Worm (Caenorhabditis elegans) whole organism, young adult: ENCODE results near the gene clec-180.

Experiments
- F23B12.7 ChIP-seq: sonication (generic microtip); optimal IDR thresholded peaks from 2 replicates; lab custom pipeline; 2017; ENCODE audit warnings: missing genetic modification characterization, mild to moderate bottlenecking, missing compliant biosample characterization, antibody characterized with exemption, moderate library complexity; ENCODE audit not compliant: insufficient read depth
- F55B11.4 ChIP-seq: sonication (generic microtip); optimal IDR thresholded peaks from 2 replicates; lab custom pipeline; 2016; ENCODE audit warnings: missing compliant biosample characterization, missing genetic modification characterization, borderline replicate concordance; ENCODE audit not compliant: insufficient read depth
- F57C9.4 ChIP-seq: sonication (generic microtip); optimal IDR thresholded peaks from 2 replicates; lab custom pipeline; 2017; ENCODE audit warnings: mild to moderate bottlenecking, missing genetic modification characterization, missing compliant biosample characterization
- K11D2.4 ChIP-seq: fragments of 200-800 bp; sonication (Bioruptor generic); IDR thresholded peaks from 2 replicates; pipeline ENCODE4 v1.3.6; 2022; ENCODE audit warnings: missing genetic modification reagents, missing genetic modification characterization, missing compliant biosample characterization
- K12H6.12 ChIP-seq: fragments of 200-800 bp; sonication (Bioruptor generic); optimal IDR thresholded peaks from 2 replicates; lab custom pipeline; 2018; ENCODE audit warnings: mild to moderate bottlenecking, missing genetic modification characterization, missing compliant biosample characterization
- T26A5.8 ChIP-seq: sonication (generic microtip); optimal IDR thresholded peaks from 2 replicates; lab custom pipeline; 2016; ENCODE audit warnings: missing genetic modification characterization, missing compliant biosample characterization
- Y53G8AR.9 ChIP-seq: fragments of 200-800 bp; sonication (Bioruptor generic); conservative IDR thresholded peaks from 2 replicates; pipeline ENCODE4 v1.3.6; 2022; ENCODE audit warnings: missing genetic modification reagents, missing genetic modification characterization, missing compliant biosample characterization
- Y67H2A.10 ChIP-seq: fragments of 200-800 bp; sonication (Bioruptor generic); conservative IDR thresholded peaks from 2 replicates; pipeline ENCODE4 v1.3.6; 2022; ENCODE audit warnings: missing genetic modification reagents, missing genetic modification characterization, missing compliant biosample characterization
- ZK185.1 ChIP-seq: sonication (generic microtip); optimal IDR thresholded peaks from 2 replicates; lab custom pipeline; 2016; ENCODE audit warnings: mild to moderate bottlenecking, missing genetic modification characterization, missing compliant biosample characterization; ENCODE audit not compliant: poor library complexity, severe bottlenecking
- ccch-3 ChIP-seq: fragments of 200-800 bp; sonication (Bioruptor generic); optimal IDR thresholded peaks from 2 replicates; lab custom pipeline; 2018; ENCODE audit warnings: mild to moderate bottlenecking, missing genetic modification characterization, missing compliant biosample characterization
- cebp-2 ChIP-seq: fragments of 200-800 bp; sonication (Bioruptor generic); IDR thresholded peaks from 2 replicates; pipeline ENCODE4 v1.3.6; 2022; ENCODE audit warnings: missing genetic modification characterization, missing compliant biosample characterization
- ceh-27 ChIP-seq: fragments of 200-800 bp; sonication (Bioruptor generic); optimal IDR thresholded peaks from 2 replicates; lab custom pipeline; 2018; ENCODE audit warnings: mild to moderate bottlenecking, missing genetic modification characterization, moderate library complexity, missing compliant biosample characterization
- ceh-58 ChIP-seq: fragments of 200-800 bp; sonication (Bioruptor generic); IDR thresholded peaks from 2 replicates; pipeline ENCODE4 v1.3.6; 2022; ENCODE audit warnings: missing genetic modification characterization, missing compliant biosample characterization
- ceh-79 ChIP-seq: sonication (generic microtip); optimal IDR thresholded peaks from 2 replicates; lab custom pipeline; 2017; ENCODE audit warnings: mild to moderate bottlenecking, missing genetic modification characterization, missing compliant biosample characterization
- egl-18 ChIP-seq: fragments of 200-800 bp; sonication (Bioruptor generic); IDR thresholded peaks from 2 replicates; pipeline ENCODE4 v1.3.6; 2022; ENCODE audit warnings: missing genetic modification reagents, missing genetic modification characterization, missing compliant biosample characterization
- egrh-3 ChIP-seq: fragments of 200-800 bp; sonication (Bioruptor generic); IDR thresholded peaks from 2 replicates; pipeline ENCODE4 v1.3.6; 2022; ENCODE audit warnings: missing genetic modification reagents, missing genetic modification characterization, missing compliant biosample characterization
- hmg-1.2 ChIP-seq: fragments of 200-800 bp; sonication (Bioruptor generic); IDR thresholded peaks from 2 replicates; pipeline ENCODE4 v1.3.6; 2022; ENCODE audit warnings: missing genetic modification reagents, missing genetic modification characterization, missing compliant biosample characterization
- hsf-1 ChIP-seq: fragments of 200-800 bp; sonication (Bioruptor generic); IDR thresholded peaks from 2 replicates; pipeline ENCODE4 v1.3.6; 2022; ENCODE audit warnings: missing genetic modification reagents, missing genetic modification characterization, missing compliant biosample characterization
- let-607 ChIP-seq, 2 experiments: fragments of 200-800 bp in 1 of 2; sonication (Bioruptor generic) in 1 of 2; sonication (generic microtip) in 1 of 2; optimal IDR thresholded peaks; 2 replicates each; lab custom pipeline; 2016 to 2018; ENCODE audit warnings: mild to moderate bottlenecking in 2 of 2, missing compliant biosample characterization in 2 of 2, missing genetic modification characterization in 2 of 2, moderate library complexity in 2 of 2, missing genotype in 1 of 2
- lir-1 ChIP-seq: fragments of 200-800 bp; sonication (Bioruptor generic); conservative IDR thresholded peaks from 2 replicates; pipeline ENCODE4 v1.3.6; 2022; ENCODE audit warnings: missing genetic modification reagents, missing genetic modification characterization, missing compliant biosample characterization
- madf-10 ChIP-seq: sonication (generic microtip); optimal IDR thresholded peaks from 2 replicates; lab custom pipeline; 2016; ENCODE audit warnings: mild to moderate bottlenecking, missing genetic modification characterization, missing compliant biosample characterization
- madf-6 ChIP-seq: fragments of 200-800 bp; sonication (Bioruptor generic); IDR thresholded peaks from 2 replicates; pipeline ENCODE4 v1.3.6; 2022; ENCODE audit warnings: missing genetic modification reagents, missing genetic modification characterization, missing compliant biosample characterization
- mcd-1 ChIP-seq: fragments of 200-800 bp; sonication (Bioruptor generic); IDR thresholded peaks from 2 replicates; pipeline ENCODE4 v1.3.6; 2022; ENCODE audit warnings: missing genetic modification reagents, missing genetic modification characterization, missing compliant biosample characterization
- nhr-179 ChIP-seq: sonication (generic microtip); optimal IDR thresholded peaks from 2 replicates; lab custom pipeline; 2016; ENCODE audit warnings: mild to moderate bottlenecking, missing genetic modification characterization, missing compliant biosample characterization
- nhr-27 ChIP-seq: fragments of 200-800 bp; sonication (Bioruptor generic); optimal IDR thresholded peaks from 2 replicates; lab custom pipeline; 2018; ENCODE audit warnings: mild to moderate bottlenecking, missing genetic modification characterization, moderate library complexity, missing compliant biosample characterization
- nhr-90 ChIP-seq: sonication (generic microtip); optimal IDR thresholded peaks from 2 replicates; lab custom pipeline; 2016; ENCODE audit warnings: missing genotype, mild to moderate bottlenecking, missing genetic modification characterization, missing compliant biosample characterization
- pha-4 ChIP-seq: fragments of 150-350 bp; sonication (generic microtip); optimal IDR thresholded peaks from 2 replicates; lab custom pipeline; 2014; ENCODE audit warnings: missing biosample characterization, missing genetic modification reagents, missing genetic modification characterization
- rcor-1 ChIP-seq: fragments of 200-800 bp; sonication (Bioruptor generic); IDR thresholded peaks from 2 replicates; pipeline ENCODE4 v1.3.6; 2022; ENCODE audit warnings: missing genetic modification reagents, missing genetic modification characterization, missing compliant biosample characterization
- repo-1 ChIP-seq: sonication (generic microtip); optimal IDR thresholded peaks from 2 replicates; lab custom pipeline; 2017; ENCODE audit warnings: mild to moderate bottlenecking, missing genetic modification characterization, missing compliant biosample characterization
- rpc-1 ChIP-seq, 2 experiments: fragments of 150-350 bp in 1 of 2; sonication (generic microtip) in 1 of 2; optimal IDR thresholded peaks; 2 replicates each; lab custom pipeline; 2014 to 2018; ENCODE audit warnings: missing biosample characterization in 1 of 2, missing genetic modification characterization in 1 of 2, missing genetic modification reagents in 1 of 2, missing genotype in 1 of 2
- snpc-1.3 ChIP-seq: sonication (generic microtip); optimal IDR thresholded peaks from 2 replicates; lab custom pipeline; 2017; ENCODE audit warnings: missing genetic modification characterization, mild to moderate bottlenecking, missing compliant biosample characterization, antibody characterized with exemption, moderate library complexity, missing genotype, missing genetic modification reagents; ENCODE audit not compliant: insufficient read depth
- snpc-3.4 ChIP-seq: sonication (generic microtip); optimal IDR thresholded peaks from 2 replicates; lab custom pipeline; 2017; ENCODE audit warnings: missing genetic modification characterization, mild to moderate bottlenecking, missing compliant biosample characterization, antibody characterized with exemption, moderate library complexity, missing genotype, missing genetic modification reagents
- sptf-2 ChIP-seq: fragments of 200-800 bp; sonication (Bioruptor generic); optimal IDR thresholded peaks from 2 replicates; lab custom pipeline; 2018; ENCODE audit warnings: mild to moderate bottlenecking, missing genetic modification characterization, missing compliant biosample characterization
- xnd-1 ChIP-seq: sonication (generic microtip); optimal IDR thresholded peaks from 2 replicates; lab custom pipeline; 2016; ENCODE audit warnings: missing genotype, missing genetic modification reagents, missing genetic modification characterization, missing compliant biosample characterization
- zfh-2 ChIP-seq: fragments of 200-800 bp; sonication (Bioruptor generic); conservative IDR thresholded peaks from 2 replicates; pipeline ENCODE4 v1.3.6; 2022; ENCODE audit warnings: missing genetic modification reagents, missing genetic modification characterization, missing compliant biosample characterization
- ztf-22 ChIP-seq: fragments of 200-800 bp; sonication (Bioruptor generic); optimal IDR thresholded peaks from 2 replicates; lab custom pipeline; 2018; ENCODE audit warnings: mild to moderate bottlenecking, missing genetic modification characterization, moderate library complexity, missing compliant biosample characterization

Gene clec-180

ce11 chrIV:7608111-7608510 lies 39.4 kb downstream of the clec-180 start:
- TF ChIP-seq ztf-22 (GFP tag; lab: Kevin White, UChicago) (no peak), hsf-1 (GFP tag; lab: Robert Waterston, UW) (no peak), rpc-1 (optimal IDR thresholded peaks at IDR 0.05; lab: Kevin White, UChicago) (no peak), rpc-1 (tag; optimal IDR thresholded peaks at IDR 0.05; lab: Kevin White, UChicago) (no peak), nhr-179 (tag; lab: Kevin White, UChicago) (no peak), sptf-2 (GFP tag; lab: Kevin White, UChicago) (no peak), madf-10 (tag; lab: Kevin White, UChicago) (no peak), let-607 (tag; optimal IDR thresholded peaks at IDR 0.05; lab: Kevin White, UChicago) (no peak), cebp-2 (GFP tag; lab: Robert Waterston, UW) (no peak), Y53G8AR.9 (GFP tag; lab: Robert Waterston, UW) (no peak), rcor-1 (GFP tag; lab: Robert Waterston, UW) (no peak), K11D2.4 (GFP tag; lab: Robert Waterston, UW) (no peak)

DNA sequence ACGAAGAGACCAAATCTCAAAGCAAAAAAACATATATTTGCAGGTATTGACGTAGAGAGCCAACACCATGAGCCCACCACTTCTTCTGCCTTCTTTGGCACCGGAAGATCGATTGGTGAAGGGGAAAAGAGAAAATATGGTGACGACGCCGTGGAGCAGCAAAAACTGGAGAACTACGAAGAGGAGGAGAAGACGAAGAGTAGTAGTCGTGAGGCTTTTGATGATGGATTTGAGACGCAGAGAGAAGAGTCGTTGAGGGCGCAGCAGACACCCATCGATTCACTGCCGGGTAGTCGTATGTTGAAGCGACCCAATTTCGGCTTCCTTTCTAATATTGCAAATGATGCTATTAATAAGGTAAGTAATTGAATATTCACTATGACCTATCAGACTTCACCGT lies 42.7 kb downstream of the clec-180 start:
- TF ChIP-seq zfh-2 (GFP tag; lab: Robert Waterston, UW): peak; percentile 32; the same call in 1 of the 2 replicates
- no peak for TF ChIP-seq pha-4

DNA sequence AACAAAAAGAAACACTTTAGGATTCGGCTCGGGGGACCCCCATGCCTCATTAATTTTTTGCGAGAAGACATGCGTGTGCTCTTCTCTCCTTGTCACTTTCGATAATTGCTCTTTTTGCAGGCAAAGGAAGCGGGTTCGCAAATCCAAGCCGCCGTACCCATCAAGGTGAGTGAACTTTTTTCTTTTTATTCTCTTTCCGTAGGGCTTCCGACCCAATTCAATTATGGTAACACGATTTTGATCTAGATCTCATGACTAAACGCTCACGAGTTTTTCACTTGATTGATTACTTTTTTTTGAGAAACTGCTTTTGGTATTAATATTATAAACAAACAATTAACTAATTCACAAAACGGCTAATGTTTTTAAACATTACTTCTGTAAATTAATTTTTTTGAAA lies 43.8 kb downstream of the clec-180 start:
- TF ChIP-seq ceh-58 (GFP tag; lab: Robert Waterston, UW) (no peak), F57C9.4 (tag; lab: Kevin White, UChicago) (no peak), repo-1 (tag; lab: Kevin White, UChicago) (no peak), K11D2.4 (GFP tag; lab: Robert Waterston, UW) (no peak), madf-10 (tag; lab: Kevin White, UChicago) (no peak), snpc-1.3 (tag; lab: Kevin White, UChicago) (no peak), nhr-90 (no peak)

DNA sequence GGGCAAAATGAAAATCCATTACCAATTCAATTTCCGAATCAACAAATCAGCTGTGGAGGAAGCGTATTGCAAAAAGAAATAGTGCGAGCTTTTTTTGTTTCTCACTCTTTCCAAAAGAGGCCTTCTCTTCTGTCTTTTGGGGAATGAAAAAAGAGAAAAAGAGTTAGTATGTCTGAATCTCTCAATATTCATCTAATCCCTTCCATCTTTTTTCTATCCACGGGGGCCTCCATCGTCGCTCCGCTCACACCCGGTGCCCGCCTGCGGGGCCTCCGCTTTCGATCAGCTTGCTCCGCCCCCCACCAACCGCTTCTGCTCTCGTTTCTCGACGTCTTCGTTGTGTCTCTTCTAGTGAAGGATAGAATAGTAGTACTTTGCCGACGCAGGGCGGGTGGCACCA lies 50.6 kb downstream of the clec-180 start:
- TF ChIP-seq egl-18 (GFP tag; lab: Robert Waterston, UW) (no peak), K12H6.12 (peak; percentile 3), zfh-2 (GFP tag; lab: Robert Waterston, UW) (peak; percentile 95), mcd-1 (peak; percentile 33; the same call in 1 of the 2 replicates), K11D2.4 (GFP tag; lab: Robert Waterston, UW) (0 out of 2 replicates have a peak, but pooled peaks have one; percentile 13), hsf-1 (GFP tag; lab: Robert Waterston, UW) (no peak), hmg-1.2 (GFP tag; lab: Robert Waterston, UW) (peak; percentile 35; the same call in 1 of the 2 replicates), ceh-27 (GFP tag; lab: Kevin White, UChicago) (peak; percentile 24), madf-10 (tag; lab: Kevin White, UChicago) (no peak), egrh-3 (GFP tag; lab: Robert Waterston, UW) (peak; percentile 76; the same call in 1 of the 2 replicates), ZK185.1 (tag; lab: Kevin White, UChicago) (no peak), ccch-3 (GFP tag; lab: Kevin White, UChicago) (no peak), rpc-1 (optimal IDR thresholded peaks at IDR 0.05; lab: Kevin White, UChicago) (no peak), rpc-1 (tag; optimal IDR thresholded peaks at IDR 0.05; lab: Kevin White, UChicago) (no peak)

ce11 chrIV:7620450-7620849 lies 51.8 kb downstream of the clec-180 start:
- TF ChIP-seq F55B11.4 (tag; lab: Kevin White, UChicago) (no peak), rpc-1 (optimal IDR thresholded peaks at IDR 0.05; lab: Kevin White, UChicago) (no peak), rpc-1 (tag; optimal IDR thresholded peaks at IDR 0.05; lab: Kevin White, UChicago) (no peak), madf-6 (no peak), lir-1 (no peak), nhr-27 (tag; lab: Kevin White, UChicago) (no peak), K12H6.12 (no peak), F23B12.7 (tag; lab: Kevin White, UChicago) (no peak), snpc-3.4 (tag; lab: Kevin White, UChicago) (no peak), repo-1 (tag; lab: Kevin White, UChicago) (no peak), xnd-1 (tag; lab: Kevin White, UChicago) (no peak), Y67H2A.10 (GFP tag; lab: Robert Waterston, UW) (no peak), ceh-79 (tag; lab: Kevin White, UChicago) (no peak), T26A5.8 (tag; lab: Kevin White, UChicago) (no peak)
